Fruit fly (Drosophila melanogaster) whole organism, prepupa: ENCODE measurements around the gene Act87E.

ENCODE experiments used
- CG10631 ChIP-seq: fragments of 200-800 bp; sonication (Bioruptor generic); optimal IDR thresholded peaks from 2 replicates; lab custom pipeline; 2016; ENCODE audit warnings: missing biosample characterization, missing genetic modification characterization
- CG11762 ChIP-seq: fragments of 200-800 bp; sonication (Bioruptor generic); optimal IDR thresholded peaks from 3 replicates; lab custom pipeline; 2016; ENCODE audit warnings: missing biosample characterization, missing genetic modification characterization; ENCODE audit not compliant: insufficient read depth
- CG15336 ChIP-seq: fragments of 200-800 bp; sonication (Bioruptor generic); IDR thresholded peaks from 2 replicates; pipeline ENCODE4 v1.3.6; 2022; ENCODE audit warnings: missing biosample characterization, missing genetic modification characterization
- CG1621 ChIP-seq: fragments of 200-800 bp; sonication (Bioruptor generic); optimal IDR thresholded peaks from 3 replicates; lab custom pipeline; 2018; ENCODE audit warnings: missing biosample characterization, mild to moderate bottlenecking, missing genetic modification characterization
- CG32006 ChIP-seq: fragments of 200-800 bp; sonication (Bioruptor generic); optimal IDR thresholded peaks from 3 replicates; lab custom pipeline; 2017; ENCODE audit warnings: missing biosample characterization, mild to moderate bottlenecking, missing genetic modification characterization
- CG6163 ChIP-seq: fragments of 200-800 bp; sonication (Bioruptor generic); IDR thresholded peaks from 3 replicates; pipeline ENCODE4 v1.3.6; 2022; ENCODE audit warnings: missing biosample characterization, missing genetic modification characterization
- CG6276 ChIP-seq: fragments of 200-800 bp; sonication (Bioruptor generic); optimal IDR thresholded peaks from 2 replicates; lab custom pipeline; 2017; ENCODE audit warnings: missing biosample characterization, mild to moderate bottlenecking, missing genetic modification characterization
- CG6792 ChIP-seq: fragments of 200-800 bp; sonication (Bioruptor generic); optimal IDR thresholded peaks from 3 replicates; lab custom pipeline; 2016; ENCODE audit warnings: missing biosample characterization, missing genetic modification characterization
- CG6808 ChIP-seq: fragments of 200-800 bp; sonication (Bioruptor generic); optimal IDR thresholded peaks from 3 replicates; lab custom pipeline; 2017; ENCODE audit warnings: missing biosample characterization, missing genetic modification characterization, mild to moderate bottlenecking, moderate library complexity, missing genetic modification reagents
- CG6854 ChIP-seq: fragments of 200-800 bp; sonication (Bioruptor generic); optimal IDR thresholded peaks from 2 replicates; lab custom pipeline; 2017; ENCODE audit warnings: missing biosample characterization, mild to moderate bottlenecking, missing genetic modification characterization
- CG8119 ChIP-seq: fragments of 200-800 bp; sonication (Bioruptor generic); IDR thresholded peaks from 3 replicates; pipeline ENCODE4 v1.3.6; 2022; ENCODE audit warnings: missing biosample characterization, missing genetic modification characterization
- CG8319 ChIP-seq: fragments of 200-800 bp; sonication (Bioruptor generic); optimal IDR thresholded peaks from 3 replicates; lab custom pipeline; 2016; ENCODE audit warnings: missing biosample characterization, missing genetic modification characterization
- CG8632 ChIP-seq: fragments of 200-800 bp; sonication (Bioruptor generic); optimal IDR thresholded peaks from 3 replicates; lab custom pipeline; 2016; ENCODE audit warnings: missing biosample characterization, missing genetic modification characterization
- CG9139 ChIP-seq: fragments of 200-800 bp; sonication (Bioruptor generic); optimal IDR thresholded peaks from 3 replicates; lab custom pipeline; 2017; ENCODE audit warnings: missing biosample characterization, mild to moderate bottlenecking, missing genetic modification characterization
- Eip75B ChIP-seq: fragments of 200-800 bp; sonication (Bioruptor generic); optimal IDR thresholded peaks from 3 replicates; lab custom pipeline; 2016; ENCODE audit warnings: missing biosample characterization, missing genetic modification characterization
- Eip78C ChIP-seq: fragments of 200-800 bp; sonication (Bioruptor generic); peaks from one replicate; lab custom pipeline; 2016; ENCODE audit warnings: missing biosample characterization, missing genetic modification characterization
- Eip93F ChIP-seq: fragments of 200-800 bp; sonication (Bioruptor generic); optimal IDR thresholded peaks from 2 replicates; lab custom pipeline; 2016; ENCODE audit warnings: missing biosample characterization, mild to moderate bottlenecking, missing genetic modification characterization
- Ets96B ChIP-seq: fragments of 200-800 bp; optimal IDR thresholded peaks from 2 replicates; lab custom pipeline; 2019; ENCODE audit warnings: missing biosample characterization, mild to moderate bottlenecking, missing genetic modification characterization, moderate library complexity
- Hr38 ChIP-seq: sonication (Bioruptor generic); optimal IDR thresholded peaks from 2 replicates; lab custom pipeline; 2016; ENCODE audit warnings: missing biosample characterization, missing genetic modification characterization
- Hr39 ChIP-seq: fragments of 200-800 bp; sonication (Bioruptor generic); optimal IDR thresholded peaks from 2 replicates; lab custom pipeline; 2016; ENCODE audit warnings: missing biosample characterization, missing genetic modification characterization
- Hr4 ChIP-seq: fragments of 200-800 bp; sonication (Bioruptor generic); optimal IDR thresholded peaks from 3 replicates; lab custom pipeline; 2016; ENCODE audit warnings: missing biosample characterization, missing genetic modification characterization
- Met ChIP-seq: fragments of 200-800 bp; sonication (Bioruptor generic); optimal IDR thresholded peaks from 3 replicates; lab custom pipeline; 2016; ENCODE audit warnings: missing biosample characterization, missing genetic modification characterization
- OdsH ChIP-seq: fragments of 200-800 bp; sonication (Bioruptor generic); optimal IDR thresholded peaks from 3 replicates; lab custom pipeline; 2016; ENCODE audit warnings: missing biosample characterization, missing genetic modification characterization
- Smox ChIP-seq: fragments of 200-800 bp; sonication (Bioruptor generic); optimal IDR thresholded peaks from 3 replicates; lab custom pipeline; 2016; ENCODE audit warnings: missing biosample characterization, missing genetic modification characterization
- Sox102F ChIP-seq: fragments of 200-800 bp; sonication (Bioruptor generic); optimal IDR thresholded peaks from 2 replicates; lab custom pipeline; 2016; ENCODE audit warnings: missing biosample characterization, mild to moderate bottlenecking, missing genetic modification characterization
- Sox14 ChIP-seq: fragments of 200-800 bp; sonication (Bioruptor generic); optimal IDR thresholded peaks from 3 replicates; lab custom pipeline; 2016; ENCODE audit warnings: missing biosample characterization, missing genetic modification characterization
- Sox15 ChIP-seq: fragments of 200-800 bp; sonication (Bioruptor generic); optimal IDR thresholded peaks from 3 replicates; lab custom pipeline; 2016; ENCODE audit warnings: missing biosample characterization, missing genetic modification characterization
- acj6 ChIP-seq: fragments of 200-800 bp; sonication (Bioruptor generic); optimal IDR thresholded peaks from 3 replicates; lab custom pipeline; 2016; ENCODE audit warnings: missing biosample characterization, missing genetic modification characterization
- cyc ChIP-seq: fragments of 200-800 bp; sonication (Bioruptor generic); optimal IDR thresholded peaks from 3 replicates; lab custom pipeline; 2016; ENCODE audit warnings: missing biosample characterization, missing genetic modification characterization
- dac ChIP-seq: fragments of 200-800 bp; sonication (Bioruptor generic); optimal IDR thresholded peaks from 2 replicates; lab custom pipeline; 2017; ENCODE audit warnings: missing biosample characterization, mild to moderate bottlenecking, missing genetic modification characterization
- eg ChIP-seq: fragments of 200-800 bp; sonication (Bioruptor generic); IDR thresholded peaks from 3 replicates; pipeline ENCODE4 v1.3.6; 2022; ENCODE audit warnings: missing biosample characterization, missing genetic modification characterization
- esn ChIP-seq: fragments of 200-800 bp; sonication (Bioruptor generic); optimal IDR thresholded peaks from 2 replicates; lab custom pipeline; 2016; ENCODE audit warnings: missing biosample characterization, mild to moderate bottlenecking, missing genetic modification characterization, moderate library complexity
- fd85E ChIP-seq: fragments of 200-800 bp; sonication (Bioruptor generic); optimal IDR thresholded peaks from 3 replicates; lab custom pipeline; 2016; ENCODE audit warnings: missing biosample characterization, missing genetic modification characterization
- fkh ChIP-seq: fragments of 200-800 bp; sonication (Bioruptor generic); optimal IDR thresholded peaks from 3 replicates; lab custom pipeline; 2017; ENCODE audit warnings: missing biosample characterization, mild to moderate bottlenecking, missing genetic modification characterization, moderate library complexity
- net ChIP-seq: fragments of 200-800 bp; sonication (Bioruptor generic); optimal IDR thresholded peaks from 3 replicates; lab custom pipeline; 2016; ENCODE audit warnings: missing biosample characterization, missing genetic modification characterization
- salr ChIP-seq, 2 experiments: fragments of 200-800 bp; sonication (Bioruptor generic); optimal IDR thresholded peaks; 3 replicates each; lab custom pipeline; 2016 to 2018; ENCODE audit warnings: missing biosample characterization in 2 of 2, missing genetic modification characterization in 2 of 2, mild to moderate bottlenecking in 1 of 2
- spab ChIP-seq: fragments of 200-800 bp; sonication (Bioruptor generic); optimal IDR thresholded peaks from 2 replicates; lab custom pipeline; 2017; ENCODE audit warnings: missing biosample characterization, mild to moderate bottlenecking, missing genetic modification characterization, missing genetic modification reagents
- ss ChIP-seq, 2 experiments: fragments of 200-800 bp; sonication (Bioruptor generic); optimal IDR thresholded peaks; 2 replicates in 1 of 2; 3 replicates in 1 of 2; lab custom pipeline; 2017 to 2018; ENCODE audit warnings: mild to moderate bottlenecking in 2 of 2, missing biosample characterization in 2 of 2, missing genetic modification characterization in 2 of 2, moderate library complexity in 1 of 2
- svp ChIP-seq: fragments of 200-800 bp; sonication (Bioruptor generic); peaks from one replicate; lab custom pipeline; 2016; ENCODE audit warnings: missing biosample characterization, missing genetic modification characterization
- topi ChIP-seq: fragments of 200-800 bp; sonication (Bioruptor generic); optimal IDR thresholded peaks from 3 replicates; lab custom pipeline; 2016; ENCODE audit warnings: missing biosample characterization, missing genetic modification characterization

Act87E gene

DNA sequence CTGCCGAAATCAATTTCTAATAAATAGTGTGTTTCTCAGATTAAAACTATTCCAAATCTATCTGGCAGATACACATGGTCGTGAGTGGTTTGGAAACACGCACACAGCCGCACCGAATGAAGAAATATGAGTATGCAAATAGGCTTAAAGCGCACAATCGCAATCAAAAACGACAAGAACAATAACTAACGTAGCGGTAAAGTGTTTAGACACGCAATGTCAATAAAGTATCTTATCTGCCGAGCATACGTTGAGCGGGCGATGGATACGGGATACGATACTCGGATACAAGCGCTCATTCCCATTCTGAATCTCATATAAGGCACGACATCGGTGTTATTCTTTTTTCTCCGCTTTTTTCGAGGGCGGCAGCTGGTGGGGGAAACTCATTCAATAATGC, 20.3 kb downstream of the Act87E start:
- TF ChIP-seq fkh, result peak; percentile 89
- TF ChIP-seq Sox102F, result no peak

DNA sequence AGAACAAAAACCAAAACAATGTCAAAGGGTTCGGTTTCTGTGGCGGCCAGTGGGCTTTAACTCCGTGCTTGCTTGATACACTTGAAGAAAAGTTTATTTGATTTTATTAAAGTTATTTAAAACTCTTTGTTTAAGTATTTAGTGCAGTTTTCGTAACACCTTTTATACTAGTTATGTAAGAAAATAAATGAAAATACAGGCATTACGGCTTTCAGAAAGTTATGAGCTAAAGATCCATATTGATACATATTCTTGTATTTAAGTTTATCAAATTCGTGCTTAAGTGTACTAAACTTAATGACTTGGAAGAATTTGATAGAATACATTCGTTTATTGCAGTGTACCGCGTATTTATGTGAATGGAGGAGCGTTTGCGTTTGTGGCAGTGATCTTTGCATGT, 20.7 kb downstream of the Act87E start:
- peak; percentile 61 for TF ChIP-seq svp (GFP tag; lab: Kevin White, UChicago)
- TF ChIP-seq CG32006, result peak; percentile 14
- no peak for TF ChIP-seq CG6808 (GFP tag; lab: Kevin White, UChicago)
- no peak for TF ChIP-seq dac (GFP tag; lab: Kevin White, UChicago)
- no peak for TF ChIP-seq cyc
- TF ChIP-seq Sox15 (GFP tag; lab: Kevin White, UChicago), result no peak
- peak; percentile 68 for TF ChIP-seq Eip78C (GFP tag; lab: Kevin White, UChicago)
- no peak for TF ChIP-seq Eip75B (GFP tag; lab: Kevin White, UChicago)
- no peak for TF ChIP-seq esn
- no peak for TF ChIP-seq CG6854 (GFP tag; lab: Kevin White, UChicago)

DNA sequence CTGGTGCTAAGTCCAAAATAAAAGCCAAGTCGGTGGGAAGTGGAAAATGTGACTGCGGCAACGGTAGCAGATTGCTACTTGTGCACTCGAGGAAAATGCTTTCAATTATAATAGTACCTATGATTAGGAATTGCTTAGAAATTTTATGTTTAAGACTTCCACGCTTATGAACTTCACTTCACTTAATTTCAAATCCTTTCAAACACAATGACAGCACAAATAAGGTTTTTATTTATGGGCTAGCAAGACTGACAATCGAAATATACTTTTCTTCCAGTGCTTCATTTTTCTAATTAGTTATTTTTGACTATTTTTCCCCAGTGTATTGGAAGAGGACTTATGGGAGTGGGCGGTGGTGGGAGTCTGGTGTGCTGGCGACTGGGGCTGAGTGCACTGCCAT, 22.6 kb downstream of the Act87E start:
- no peak for TF ChIP-seq Ets96B (tag; lab: Kevin White, UChicago)
- TF ChIP-seq salr (GFP tag; optimal IDR thresholded peaks at IDR 0.05; lab: Kevin White, UChicago), result no peak
- no peak for TF ChIP-seq CG8632 (GFP tag; lab: Kevin White, UChicago)
- no peak for TF ChIP-seq cyc
- TF ChIP-seq Met (GFP tag; lab: Kevin White, UChicago), result no peak
- no peak for TF ChIP-seq Hr38 (GFP tag; lab: Kevin White, UChicago)
- TF ChIP-seq Sox14, result no peak
- no peak for TF ChIP-seq dac (GFP tag; lab: Kevin White, UChicago)
- peak; percentile 49 for TF ChIP-seq CG32006
- peak; percentile 17 for TF ChIP-seq Hr4 (GFP tag; lab: Kevin White, UChicago)
- TF ChIP-seq CG1621 (tag; lab: Kevin White, UChicago), result no peak
- TF ChIP-seq Sox15 (GFP tag; lab: Kevin White, UChicago), result no peak
- no peak for TF ChIP-seq CG11762 (GFP tag; lab: Kevin White, UChicago)
- TF ChIP-seq CG15336, result 0 out of 2 replicates have a peak, but pooled peaks have one; percentile 23
- no peak for TF ChIP-seq net (GFP tag; lab: Kevin White, UChicago)
- no peak for TF ChIP-seq CG6808 (GFP tag; lab: Kevin White, UChicago)
- 0 out of 3 replicates have a peak, but pooled peaks have one; percentile 18 for TF ChIP-seq CG8119 (GFP tag; lab: Robert Waterston, UW)
- no peak for TF ChIP-seq CG6792 (GFP tag; lab: Kevin White, UChicago)
- no peak for TF ChIP-seq CG8319 (GFP tag; lab: Kevin White, UChicago)
- TF ChIP-seq fkh, result no peak
- TF ChIP-seq OdsH, result no peak
- no peak for TF ChIP-seq CG6276 (GFP tag; lab: Kevin White, UChicago)
- no peak for TF ChIP-seq Eip93F
- TF ChIP-seq svp (GFP tag; lab: Kevin White, UChicago), result no peak
- TF ChIP-seq spab (GFP tag; lab: Kevin White, UChicago), result no peak
- no peak for TF ChIP-seq Hr39 (GFP tag; lab: Kevin White, UChicago)
- TF ChIP-seq Smox (GFP tag; lab: Kevin White, UChicago), result no peak
- peak; percentile 6 for TF ChIP-seq Eip78C (GFP tag; lab: Kevin White, UChicago)
- TF ChIP-seq CG10631 (GFP tag; lab: Kevin White, UChicago), result no peak
- no peak for TF ChIP-seq fd85E (GFP tag; lab: Kevin White, UChicago)
- no peak for TF ChIP-seq acj6
- no peak for TF ChIP-seq Eip75B (GFP tag; lab: Kevin White, UChicago)
- no peak for TF ChIP-seq topi (GFP tag; lab: Kevin White, UChicago)

DNA sequence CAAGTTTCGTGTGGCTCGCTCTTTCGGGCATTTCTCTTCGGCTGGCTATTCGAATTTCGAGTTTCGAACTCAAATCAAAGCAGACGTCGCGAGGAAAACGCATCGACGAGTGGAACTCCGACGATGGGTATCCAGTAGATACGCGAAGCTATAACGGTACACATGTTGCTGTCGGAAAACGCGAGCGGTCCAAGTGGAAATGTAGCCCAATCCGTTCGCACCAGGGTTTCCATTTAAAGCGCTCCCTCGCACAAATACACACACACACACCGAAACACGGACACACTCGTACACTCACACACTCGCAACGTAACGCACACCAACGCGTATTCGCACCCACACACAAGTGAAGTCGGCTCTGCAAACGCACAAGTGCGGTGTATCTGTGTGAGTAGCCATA, 24.6 kb downstream of the Act87E start, which contains the start of gene side-IV:
TSS of gene side-IV (plus strand) at position 253 of the 400 bp plus-strand sequence.
- TF ChIP-seq CG1621 (tag; lab: Kevin White, UChicago) (peak; percentile 23), CG9139 (no peak), Eip78C (GFP tag; lab: Kevin White, UChicago) (peak; percentile 26), net (GFP tag; lab: Kevin White, UChicago) (no peak), ss (GFP tag; optimal IDR thresholded peaks at IDR 0.05; lab: Kevin White, UChicago) (peak in 1 of 2 experiments; percentile 4), eg (peak; percentile 52; the same call in 1 of the 3 replicates), CG6163 (GFP tag; lab: Robert Waterston, UW) (peak; percentile 61; the same call in 2 of the 3 replicates)
